Worm (Caenorhabditis elegans): ENCODE measurements around the gene glb-4.

The glb-4 gene

DNA sequence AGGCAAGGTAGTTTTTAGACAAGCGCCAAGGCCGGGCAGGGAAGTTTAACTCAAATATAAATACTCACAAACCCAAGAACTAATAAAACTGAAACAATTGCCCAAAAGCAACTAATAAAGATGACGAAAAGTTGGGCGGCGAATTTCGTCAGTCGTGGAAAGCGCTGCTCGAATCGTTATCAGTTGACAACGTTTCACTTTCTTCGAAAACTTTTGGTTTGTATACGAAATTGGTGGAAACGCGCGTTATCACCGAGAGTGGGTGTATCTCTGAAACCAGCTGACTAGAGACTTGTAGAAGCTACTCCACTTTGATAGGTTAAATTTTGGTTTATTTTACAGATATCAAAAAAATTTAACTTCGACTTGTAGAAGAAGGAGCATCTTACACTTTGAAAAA is 42.1 kb upstream of the glb-4 start (continued):
- TF ChIP-seq ceh-62 (tag; optimal IDR thresholded peaks at IDR 0.05) (no peak), madf-9 (GFP tag; conservative IDR thresholded peaks at IDR 0.05) (no peak), lin-29 (GFP tag; IDR thresholded peaks at IDR 0.05) (no peak), ceh-28 (tag; optimal IDR thresholded peaks at IDR 0.05) (no peak), hlh-11 (tag; optimal IDR thresholded peaks at IDR 0.05) (peak; percentile 76), nhr-41 (GFP tag; IDR thresholded peaks at IDR 0.05) (no peak), ces-1 (GFP tag; optimal IDR thresholded peaks at IDR 0.05) (no peak), ZK546.5 (tag; optimal IDR thresholded peaks at IDR 0.05) (no peak), jun-1 (tag; optimal IDR thresholded peaks at IDR 0.05) (no peak), Y5F2A.4 (GFP tag; optimal IDR thresholded peaks at IDR 0.05) (no peak), attf-4 (tag; optimal IDR thresholded peaks at IDR 0.05) (no peak), dve-1 (tag; optimal IDR thresholded peaks at IDR 0.05; ENCODE audit: insufficient read depth) (peak; percentile 67), nhr-48 (tag; optimal IDR thresholded peaks at IDR 0.05) (peak; percentile 13), nhr-28 (tag; optimal IDR thresholded peaks at IDR 0.05) (peak; percentile 41), nhr-76 (tag; optimal IDR thresholded peaks at IDR 0.05) (no peak), lin-1 (GFP tag; IDR thresholded peaks at IDR 0.05) (no peak), aly-2 (tag; optimal IDR thresholded peaks at IDR 0.05) (no peak), daf-16 (GFP tag; optimal IDR thresholded peaks at IDR 0.05) (no peak), daf-16 (tag; optimal IDR thresholded peaks at IDR 0.05) (peak; percentile 78), egl-43 (GFP tag; IDR thresholded peaks at IDR 0.05) (no peak), arid-1 (GFP tag; conservative IDR thresholded peaks at IDR 0.05) (no peak), unc-39 (tag; optimal IDR thresholded peaks at IDR 0.05) (no peak), R02D3.7 (tag; optimal IDR thresholded peaks at IDR 0.05) (no peak), snpc-4 (tag; optimal IDR thresholded peaks at IDR 0.05) (no peak), aha-1 (tag) (peak; percentile 63), hlh-30 (tag; optimal IDR thresholded peaks at IDR 0.05; ENCODE audit: insufficient read depth) (no peak), sdz-12 (GFP tag; optimal IDR thresholded peaks at IDR 0.05) (no peak), dpl-1 (GFP tag; optimal IDR thresholded peaks at IDR 0.05) (no peak), php-3 (GFP tag; IDR thresholded peaks at IDR 0.05) (0 out of 2 replicates have a peak, but pooled peaks have one; percentile 38), ceh-82 (tag; optimal IDR thresholded peaks at IDR 0.05) (no peak), zag-1 (tag; optimal IDR thresholded peaks at IDR 0.05) (no peak), rbr-2 (tag; optimal IDR thresholded peaks at IDR 0.05) (no peak), set-16 (GFP tag; IDR thresholded peaks at IDR 0.05) (no peak), skn-1 (tag; optimal IDR thresholded peaks at IDR 0.05) (no peak), Y75B8A.6 (GFP tag; IDR thresholded peaks at IDR 0.05) (no peak)

DNA sequence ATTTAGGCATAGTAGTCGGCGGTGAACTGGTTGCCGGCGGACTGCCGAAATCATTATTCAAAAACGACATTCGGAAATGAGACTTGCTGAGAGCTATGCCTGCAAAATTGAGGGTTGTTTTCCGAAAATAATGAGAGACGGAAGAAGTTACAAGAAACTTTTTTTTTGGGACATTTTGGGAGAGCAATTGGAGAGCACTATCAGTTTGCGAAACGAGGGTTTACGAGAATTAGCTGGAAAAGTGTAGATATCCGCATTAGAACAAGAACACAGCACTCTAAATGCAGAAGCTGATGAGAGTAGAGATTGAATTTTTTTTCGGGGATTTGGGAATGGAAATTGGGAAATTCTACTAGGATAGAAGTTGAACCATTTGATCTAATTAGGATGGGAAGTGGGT is 41.5 kb upstream of the glb-4 start, which contains the start of gene pqm-1:
Gene pqm-1 (minus strand): TSS at position 101 of the 400 bp plus-strand sequence.
- TF ChIP-seq aha-1 (tag) (peak; percentile 21), vab-7 (GFP tag; IDR thresholded peaks at IDR 0.05) (no peak)

DNA sequence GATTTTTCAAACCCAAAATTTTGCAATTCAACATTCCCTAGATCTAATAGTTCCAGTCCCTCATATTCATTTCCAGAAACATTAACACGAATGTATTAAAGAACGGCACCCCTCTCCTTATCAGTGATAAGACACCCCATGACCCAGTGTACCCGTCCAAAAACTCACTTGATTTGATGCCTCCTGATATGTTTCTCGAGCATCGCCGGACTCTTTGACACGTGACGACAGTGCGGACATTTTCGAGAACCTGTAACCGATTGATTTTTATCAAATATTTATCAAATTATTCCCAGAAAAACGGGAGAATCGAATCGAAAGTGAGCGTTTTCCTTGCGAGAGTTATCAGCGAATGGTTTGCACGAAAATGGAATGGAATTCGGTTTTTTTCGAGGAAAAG is 40.0 kb upstream of the glb-4 start:
- TF ChIP-seq php-3 (GFP tag; IDR thresholded peaks at IDR 0.05) = peak; percentile 49; the same call in 1 of the 2 replicates
- peak; percentile 81 for TF ChIP-seq aha-1 (tag)
- TF ChIP-seq daf-16 (GFP tag; optimal IDR thresholded peaks at IDR 0.05) = peak in 1 of 2 experiments; percentile 22
- TF ChIP-seq daf-16 (tag; optimal IDR thresholded peaks at IDR 0.05) = peak; percentile 93
- peak; percentile 79 for TF ChIP-seq nhr-10 (tag; optimal IDR thresholded peaks at IDR 0.05)
- no peak for TF ChIP-seq pha-4 (GFP tag; IDR thresholded peaks at IDR 0.05)
- no peak for TF ChIP-seq pha-4 (tag; optimal IDR thresholded peaks at IDR 0.05)
- TF ChIP-seq zip-2 (tag; optimal IDR thresholded peaks at IDR 0.05) = no peak
- no peak for TF ChIP-seq attf-4 (tag; optimal IDR thresholded peaks at IDR 0.05)
- TF ChIP-seq dmd-6 (GFP tag; IDR thresholded peaks at IDR 0.05) = peak; percentile 84
- TF ChIP-seq snpc-1.2 (GFP tag; IDR thresholded peaks at IDR 0.05) = no peak
- TF ChIP-seq lin-38 (GFP tag; IDR thresholded peaks at IDR 0.05) = 0 out of 2 replicates have a peak, but pooled peaks have one; percentile 25
- TF ChIP-seq nhr-102 (tag; optimal IDR thresholded peaks at IDR 0.05) = peak; percentile 60
- TF ChIP-seq nhr-77 (tag; optimal IDR thresholded peaks at IDR 0.05) = peak; percentile 69
- TF ChIP-seq ceh-20 (GFP tag; IDR thresholded peaks at IDR 0.05) = no peak
- TF ChIP-seq lin-39 (tag; optimal IDR thresholded peaks at IDR 0.05) = no peak
- TF ChIP-seq lin-13 (GFP tag; optimal IDR thresholded peaks at IDR 0.05) = no peak
- peak; percentile 87 for TF ChIP-seq hlh-11 (tag; optimal IDR thresholded peaks at IDR 0.05)
- peak; percentile 21 for TF ChIP-seq T20F7.1 (GFP tag; optimal IDR thresholded peaks at IDR 0.05)
- TF ChIP-seq tra-1 (GFP tag; IDR thresholded peaks at IDR 0.05) = peak; percentile 56; the same call in 1 of the 2 replicates
- no peak for TF ChIP-seq F37D6.2 (tag; optimal IDR thresholded peaks at IDR 0.05)
- no peak for TF ChIP-seq rbr-2 (tag; optimal IDR thresholded peaks at IDR 0.05)
